Fruit fly (Drosophila melanogaster) whole organism, embryonic: ENCODE data around the gene egh.
A peak's percentile ranks its signal among the peaks of the same experiment; 100 is the strongest.

Experiments used
- Atf6 ChIP-seq: fragments of 200-800 bp; sonication (Bioruptor generic); IDR thresholded peaks from 2 replicates; pipeline ENCODE4 v1.3.6; 2022; ENCODE audit warnings: missing biosample characterization, missing genetic modification characterization
- B-H1 ChIP-seq: fragments of 200-800 bp; sonication (Bioruptor generic); IDR thresholded peaks from 3 replicates; pipeline ENCODE4 v1.3.6; 2022; ENCODE audit warnings: missing biosample characterization, missing genetic modification characterization
- CG1024 ChIP-seq: fragments of 200-800 bp; sonication (Bioruptor generic); IDR thresholded peaks from 2 replicates; pipeline ENCODE4 v1.3.6; 2022; ENCODE audit warnings: missing biosample characterization, missing genetic modification characterization
- CG11093 ChIP-seq: fragments of 200-800 bp; sonication (Bioruptor generic); IDR thresholded peaks from 3 replicates; pipeline ENCODE4 v1.3.6; 2022; ENCODE audit warnings: missing biosample characterization, missing genetic modification characterization
- CG11695 ChIP-seq: fragments of 200-800 bp; sonication (Bioruptor generic); IDR thresholded peaks from 3 replicates; pipeline ENCODE4 v1.3.6; 2022; ENCODE audit warnings: missing biosample characterization, missing genetic modification characterization
- CG11696 ChIP-seq: fragments of 200-800 bp; sonication (Bioruptor generic); IDR thresholded peaks from 2 replicates; pipeline ENCODE4 v1.3.6; 2022; ENCODE audit warnings: missing biosample characterization, missing genetic modification characterization
- CG12219 ChIP-seq: fragments of 200-800 bp; sonication (Bioruptor generic); optimal IDR thresholded peaks from 3 replicates; lab custom pipeline; 2018; ENCODE audit warnings: missing biosample characterization, mild to moderate bottlenecking, missing genetic modification characterization
- CG1529 ChIP-seq: fragments of 200-800 bp; sonication (Bioruptor generic); optimal IDR thresholded peaks from 3 replicates; lab custom pipeline; 2018; ENCODE audit warnings: missing biosample characterization, missing genetic modification characterization
- CG16863 ChIP-seq: fragments of 200-800 bp; sonication (Bioruptor generic); optimal IDR thresholded peaks from 3 replicates; lab custom pipeline; 2016; ENCODE audit warnings: missing biosample characterization, missing genetic modification characterization
- CG17361 ChIP-seq: fragments of 200-800 bp; sonication (Bioruptor generic); IDR thresholded peaks from 3 replicates; pipeline ENCODE4 v1.3.6; 2022; ENCODE audit warnings: missing biosample characterization, missing genetic modification characterization
- CG17612 ChIP-seq: fragments of 200-800 bp; sonication (Bioruptor generic); IDR thresholded peaks from 2 replicates; pipeline ENCODE4 v1.3.6; 2022; ENCODE audit warnings: missing biosample characterization, missing genetic modification characterization
- CG34224 ChIP-seq: fragments of 200-800 bp; sonication (Bioruptor generic); IDR thresholded peaks from 3 replicates; pipeline ENCODE4 v1.3.6; 2022; ENCODE audit warnings: missing biosample characterization, missing genetic modification characterization; ENCODE audit not compliant: partially characterized antibody
- CG4360 ChIP-seq: fragments of 200-800 bp; sonication (Bioruptor generic); IDR thresholded peaks from 2 replicates; pipeline ENCODE4 v1.3.6; 2022; ENCODE audit warnings: missing biosample characterization, missing genetic modification characterization
- CG43689 ChIP-seq: fragments of 200-800 bp; sonication (Bioruptor generic); IDR thresholded peaks from 2 replicates; pipeline ENCODE4 v1.3.6; 2022; ENCODE audit warnings: missing biosample characterization, missing genetic modification characterization
- CG6683 ChIP-seq: fragments of 200-800 bp; sonication (Bioruptor generic); optimal IDR thresholded peaks from 2 replicates; lab custom pipeline; 2017; ENCODE audit warnings: missing biosample characterization, mild to moderate bottlenecking, missing genetic modification characterization, missing genetic modification reagents
- Gsc ChIP-seq: fragments of 200-800 bp; sonication (Bioruptor generic); IDR thresholded peaks from 2 replicates; pipeline ENCODE4 v1.3.6; 2022; ENCODE audit warnings: missing biosample characterization, missing genetic modification characterization
- Gug ChIP-seq: fragments of 200-800 bp; sonication (Bioruptor generic); IDR thresholded peaks from 4 replicates; pipeline ENCODE4 v1.3.6; 2022; ENCODE audit warnings: missing biosample characterization, missing genetic modification characterization
- Hr39 ChIP-seq: fragments of >200 bp; optimal IDR thresholded peaks from 2 replicates; lab custom pipeline; 2017
- Oli ChIP-seq: fragments of 200-800 bp; sonication (Bioruptor generic); optimal IDR thresholded peaks from 2 replicates; lab custom pipeline; 2018; ENCODE audit warnings: missing biosample characterization, mild to moderate bottlenecking, missing genetic modification characterization, moderate library complexity
- PHDP ChIP-seq: fragments of 200-800 bp; sonication (Bioruptor generic); optimal IDR thresholded peaks from 3 replicates; lab custom pipeline; 2018; ENCODE audit warnings: missing biosample characterization, mild to moderate bottlenecking, missing genetic modification characterization, moderate library complexity
- Spps ChIP-seq: fragments of 200-800 bp; sonication (Bioruptor generic); optimal IDR thresholded peaks from 2 replicates; lab custom pipeline; 2018; ENCODE audit warnings: missing biosample characterization, mild to moderate bottlenecking, missing genetic modification characterization
- Sry-δ ChIP-seq: fragments of 200-800 bp; sonication (Bioruptor generic); optimal IDR thresholded peaks from 2 replicates; lab custom pipeline; 2016; ENCODE audit warnings: missing biosample characterization, missing genetic modification characterization
- bsh ChIP-seq, 2 experiments: fragments of 200-800 bp; sonication (Bioruptor generic); optimal IDR thresholded peaks; 2 replicates each; lab custom pipeline; 2017 to 2018; ENCODE audit warnings: mild to moderate bottlenecking in 2 of 2, missing biosample characterization in 2 of 2, missing genetic modification characterization in 2 of 2, moderate library complexity in 1 of 2
- cg ChIP-seq: fragments of 200-800 bp; sonication (Bioruptor generic); optimal IDR thresholded peaks from 3 replicates; lab custom pipeline; 2019; ENCODE audit warnings: missing biosample characterization, mild to moderate bottlenecking, missing genetic modification characterization, moderate library complexity
- da ChIP-seq: fragments of 200-800 bp; sonication (Bioruptor generic); optimal IDR thresholded peaks from 2 replicates; lab custom pipeline; 2016; ENCODE audit warnings: missing biosample characterization, missing genetic modification characterization
- dm ChIP-seq: fragments of 200-800 bp; sonication (Bioruptor generic); optimal IDR thresholded peaks from 3 replicates; lab custom pipeline; 2016; ENCODE audit warnings: missing biosample characterization, missing genetic modification characterization
- ems ChIP-seq: fragments of 200-800 bp; sonication (Bioruptor generic); optimal IDR thresholded peaks from 3 replicates; lab custom pipeline; 2016; ENCODE audit warnings: missing biosample characterization, missing genetic modification characterization
- eve ChIP-seq, 2 experiments: fragments of >200 bp; optimal IDR thresholded peaks; 2 replicates each; lab custom pipeline; 2017; ENCODE audit warnings: missing biosample characterization in 2 of 2, missing genetic modification characterization in 2 of 2
- exex ChIP-seq: fragments of 200-800 bp; sonication (Bioruptor generic); optimal IDR thresholded peaks from 4 replicates; lab custom pipeline; 2018; ENCODE audit warnings: missing biosample characterization, mild to moderate bottlenecking, missing genetic modification characterization, moderate library complexity
- fru ChIP-seq: fragments of >200 bp; optimal IDR thresholded peaks from 2 replicates; lab custom pipeline; 2017
- gfzf ChIP-seq: fragments of 200-800 bp; sonication (Bioruptor generic); optimal IDR thresholded peaks from 2 replicates; lab custom pipeline; 2016; ENCODE audit warnings: missing biosample characterization, mild to moderate bottlenecking, missing genetic modification characterization, moderate library complexity
- gsb ChIP-seq: fragments of 200-800 bp; sonication (Bioruptor generic); IDR thresholded peaks from 2 replicates; pipeline ENCODE4 v1.3.6; 2022; ENCODE audit warnings: missing biosample characterization, missing genetic modification characterization
- h ChIP-seq: fragments of >200 bp; optimal IDR thresholded peaks from 2 replicates; lab custom pipeline; 2017
- jing ChIP-seq: fragments of 200-800 bp; sonication (Bioruptor generic); optimal IDR thresholded peaks from 2 replicates; lab custom pipeline; 2018; ENCODE audit warnings: missing biosample characterization, mild to moderate bottlenecking, missing genetic modification characterization
- klu ChIP-seq: fragments of 200-800 bp; sonication (Bioruptor generic); IDR thresholded peaks from 2 replicates; pipeline ENCODE4 v1.3.6; 2022; ENCODE audit warnings: missing biosample characterization, missing genetic modification characterization
- knrl ChIP-seq: fragments of 200-800 bp; sonication (Bioruptor generic); IDR thresholded peaks from 3 replicates; pipeline ENCODE4 v1.3.6; 2022; ENCODE audit warnings: missing biosample characterization, missing genetic modification characterization; ENCODE audit not compliant: partially characterized antibody
- lilli ChIP-seq: fragments of 200-800 bp; sonication (Bioruptor generic); optimal IDR thresholded peaks from 3 replicates; lab custom pipeline; 2016; ENCODE audit warnings: missing biosample characterization, missing genetic modification characterization
- oc ChIP-seq: fragments of 200-800 bp; sonication (Bioruptor generic); optimal IDR thresholded peaks from 2 replicates; lab custom pipeline; 2018; ENCODE audit warnings: missing biosample characterization, mild to moderate bottlenecking, missing genetic modification characterization, moderate library complexity
- pfk ChIP-seq: fragments of 200-800 bp; sonication (Bioruptor generic); optimal IDR thresholded peaks from 2 replicates; lab custom pipeline; 2018; ENCODE audit warnings: missing biosample characterization, mild to moderate bottlenecking, missing genetic modification characterization, moderate library complexity
- repo ChIP-seq: fragments of 200-800 bp; sonication (Bioruptor generic); optimal IDR thresholded peaks from 2 replicates; lab custom pipeline; 2016; ENCODE audit warnings: missing biosample characterization, missing genetic modification characterization
- wdn ChIP-seq: fragments of 200-800 bp; sonication (Bioruptor generic); IDR thresholded peaks from 2 replicates; pipeline ENCODE4 v1.3.6; 2022; ENCODE audit warnings: missing biosample characterization, missing genetic modification characterization
- zfh1 ChIP-seq: fragments of 200-800 bp; sonication (Bioruptor generic); IDR thresholded peaks from 3 replicates; pipeline ENCODE4 v1.3.6; 2022; ENCODE audit warnings: missing biosample characterization, missing genetic modification characterization

egh gene

DNA sequence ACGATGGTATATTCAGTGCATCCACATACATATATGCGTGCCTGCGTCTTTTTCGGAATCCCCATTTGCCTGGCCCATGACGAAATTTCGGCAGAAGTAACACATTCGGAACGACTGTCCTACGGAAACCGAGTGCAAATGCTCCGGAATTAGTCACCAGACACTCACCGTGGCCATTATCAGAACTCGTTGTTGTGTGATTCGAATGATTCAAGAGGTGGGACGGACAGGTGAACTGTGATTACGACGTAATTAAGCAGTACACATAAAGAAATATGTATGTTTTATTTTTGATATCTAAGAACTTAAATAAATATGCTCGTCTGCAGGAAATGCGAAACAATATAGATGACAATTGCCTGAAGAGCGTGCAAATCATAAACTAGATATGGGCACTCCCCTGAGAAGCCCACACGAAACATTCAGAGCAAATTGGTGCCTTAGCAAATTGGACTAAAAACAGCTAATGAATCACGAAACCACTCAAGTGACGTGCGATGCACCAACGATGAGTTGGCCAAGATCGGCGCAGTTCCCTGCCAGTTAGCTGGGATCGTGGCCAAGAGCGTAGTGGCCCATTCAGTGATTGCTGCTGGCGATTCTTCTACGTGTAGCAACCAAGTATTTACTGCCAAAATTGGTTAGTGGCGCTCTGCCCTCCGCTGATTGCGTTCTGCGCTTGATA lies 3.2 kb downstream of the egh start (continued):
- TF ChIP-seq cg (GFP tag; lab: Kevin White, UChicago) (no peak), ems (GFP tag; lab: Kevin White, UChicago) (no peak), CG1024 (GFP tag; lab: Robert Waterston, UW) (no peak), knrl (GFP tag; lab: Robert Waterston, UW) (no peak), Spps (tag; lab: Kevin White, UChicago) (no peak), CG6683 (GFP tag; lab: Kevin White, UChicago) (peak; percentile 5), CG11695 (GFP tag; lab: Robert Waterston, UW) (no peak), lilli (GFP tag; lab: Kevin White, UChicago) (peak; percentile 30), pfk (GFP tag; lab: Kevin White, UChicago) (no peak), B-H1 (GFP tag; lab: Robert Waterston, UW) (no peak), eve (GFP tag; optimal IDR thresholded peaks at IDR 0.05; lab: Kevin White, UChicago) (no peak), oc (tag; lab: Kevin White, UChicago) (no peak), fru (lab: Kevin White, UChicago) (no peak), exex (tag; lab: Kevin White, UChicago) (peak; percentile 83), CG4360 (GFP tag; lab: Robert Waterston, UW) (no peak), CG34224 (GFP tag; lab: Robert Waterston, UW) (no peak), h (lab: Kevin White, UChicago) (no peak), jing (GFP tag; lab: Kevin White, UChicago) (no peak), CG17612 (GFP tag; lab: Robert Waterston, UW) (0 out of 2 replicates have a peak, but pooled peaks have one; percentile 32), PHDP (tag; lab: Kevin White, UChicago) (peak; percentile 24), Oli (tag; lab: Kevin White, UChicago) (peak; percentile 5), repo (GFP tag; lab: Kevin White, UChicago) (no peak), CG12219 (GFP tag; lab: Kevin White, UChicago) (no peak), CG16863 (no peak), zfh1 (GFP tag; lab: Robert Waterston, UW) (no peak), Hr39 (no peak), gfzf (GFP tag; lab: Kevin White, UChicago) (no peak), CG11696 (GFP tag; lab: Robert Waterston, UW) (no peak), da (no peak), CG11093 (GFP tag; lab: Robert Waterston, UW) (no peak), dm (GFP tag; lab: Kevin White, UChicago) (no peak), Sry-δ (GFP tag; lab: Kevin White, UChicago) (no peak), Gug (no peak), wdn (GFP tag; lab: Robert Waterston, UW) (no peak), Gsc (GFP tag; lab: Robert Waterston, UW) (no peak), Atf6 (GFP tag; lab: Robert Waterston, UW) (0 out of 2 replicates have a peak, but pooled peaks have one; percentile 22), CG43689 (no peak), CG17361 (GFP tag; lab: Robert Waterston, UW) (peak; percentile 54; the same call in 2 of the 3 replicates), klu (GFP tag; lab: Robert Waterston, UW) (no peak), CG1529 (GFP tag; lab: Kevin White, UChicago) (no peak), bsh (GFP tag; optimal IDR thresholded peaks at IDR 0.05; lab: Kevin White, UChicago) (no peak), gsb (GFP tag; lab: Robert Waterston, UW) (no peak)
